Worm (Caenorhabditis elegans) whole organism, midembryonic: ENCODE data around the gene let-92.

Experiments
- T22C8.4 ChIP-seq: fragments of 200-800 bp; sonication (Bioruptor generic); IDR thresholded peaks from 2 replicates; pipeline ENCODE4 v1.3.6; 2022; ENCODE audit warnings: missing genetic modification characterization, missing compliant biosample characterization
- cog-1 ChIP-seq: sonication (generic microtip); optimal IDR thresholded peaks from 2 replicates; lab custom pipeline; 2016; ENCODE audit warnings: missing genetic modification characterization, missing compliant biosample characterization
- flt-1 ChIP-seq: fragments of 200-800 bp; sonication (Bioruptor generic); IDR thresholded peaks from 2 replicates; pipeline ENCODE4 v1.3.6; 2022; ENCODE audit warnings: missing genetic modification characterization, missing compliant biosample characterization
- klf-2 ChIP-seq: fragments of 200-800 bp; sonication (Bioruptor generic); conservative IDR thresholded peaks from 2 replicates; pipeline ENCODE4 v1.3.6; 2022; ENCODE audit warnings: missing genetic modification reagents, missing genetic modification characterization, missing compliant biosample characterization
- med-1 ChIP-seq: sonication (generic microtip); optimal IDR thresholded peaks from 2 replicates; lab custom pipeline; 2017; ENCODE audit warnings: missing genetic modification characterization, mild to moderate bottlenecking, missing compliant biosample characterization, antibody characterized with exemption, missing genetic modification reagents; ENCODE audit not compliant: insufficient read depth
- ref-1 ChIP-seq: fragments of 200-800 bp; sonication (Bioruptor generic); conservative IDR thresholded peaks from 2 replicates; pipeline ENCODE4 v1.3.6; 2022; ENCODE audit warnings: missing genetic modification reagents, missing genetic modification characterization, missing compliant biosample characterization
- tab-1 ChIP-seq: fragments of 200-800 bp; sonication (Bioruptor generic); IDR thresholded peaks from 2 replicates; pipeline ENCODE4 v1.3.6; 2022; ENCODE audit warnings: missing genetic modification characterization, missing compliant biosample characterization
- ztf-23 ChIP-seq: fragments of 200-800 bp; sonication (Bioruptor generic); IDR thresholded peaks from 2 replicates; pipeline ENCODE4 v1.3.6; 2022; ENCODE audit warnings: missing genetic modification reagents, missing genetic modification characterization, missing compliant biosample characterization
- ztf-29 ChIP-seq: fragments of 200-800 bp; sonication (Bioruptor generic); IDR thresholded peaks from 2 replicates; pipeline ENCODE4 v1.3.6; 2022; ENCODE audit warnings: missing genetic modification reagents, missing genetic modification characterization, missing compliant biosample characterization

let-92 gene

ce11 chrIV:11858142-11858541 lies at the start of gene let-92:
Gene let-92 (plus strand): TSS chrIV:11858442.
- no peak for TF ChIP-seq ref-1 (GFP tag; lab: Robert Waterston, UW)
- TF ChIP-seq ztf-23 (GFP tag; lab: Robert Waterston, UW), result no peak
- TF ChIP-seq flt-1 (GFP tag; lab: Robert Waterston, UW), result no peak
- TF ChIP-seq med-1, result no peak
- no peak for TF ChIP-seq ztf-29 (GFP tag; lab: Robert Waterston, UW)
- TF ChIP-seq klf-2 (GFP tag; lab: Robert Waterston, UW), result no peak
- TF ChIP-seq tab-1 (GFP tag; lab: Robert Waterston, UW), result no peak
- TF ChIP-seq cog-1, result no peak
- TF ChIP-seq T22C8.4 (GFP tag; lab: Robert Waterston, UW), result no peak

- no peak for TF ChIP-seq ref-1 (GFP tag; lab: Robert Waterston, UW)
- TF ChIP-seq ztf-23 (GFP tag; lab: Robert Waterston, UW), result no peak
- no peak for TF ChIP-seq tab-1 (GFP tag; lab: Robert Waterston, UW)
- TF ChIP-seq ztf-29 (GFP tag; lab: Robert Waterston, UW), result no peak
- TF ChIP-seq cog-1, result no peak
- TF ChIP-seq flt-1 (GFP tag; lab: Robert Waterston, UW), result no peak
- TF ChIP-seq T22C8.4 (GFP tag; lab: Robert Waterston, UW), result no peak
- TF ChIP-seq med-1, result no peak
- no peak for TF ChIP-seq klf-2 (GFP tag; lab: Robert Waterston, UW)
These were observed 49.2 kb upstream of the let-92 start for ce11 chrIV:11809047-11809446.

ce11 chrIV:11809708-11810114 lies 48.5 kb upstream of the let-92 start:
- TF ChIP-seq tab-1 (GFP tag; lab: Robert Waterston, UW) (no peak), ztf-29 (GFP tag; lab: Robert Waterston, UW) (no peak), ref-1 (GFP tag; lab: Robert Waterston, UW) (no peak), klf-2 (GFP tag; lab: Robert Waterston, UW) (no peak), T22C8.4 (GFP tag; lab: Robert Waterston, UW) (no peak), med-1 (no peak), ztf-23 (GFP tag; lab: Robert Waterston, UW) (no peak), flt-1 (GFP tag; lab: Robert Waterston, UW) (0 out of 2 replicates have a peak, but pooled peaks have one; percentile 10), cog-1 (peak; percentile 31)

- TF ChIP-seq flt-1 (GFP tag; lab: Robert Waterston, UW) (no peak), med-1 (no peak), T22C8.4 (GFP tag; lab: Robert Waterston, UW) (no peak), ztf-23 (GFP tag; lab: Robert Waterston, UW) (no peak), ref-1 (GFP tag; lab: Robert Waterston, UW) (no peak), cog-1 (no peak), tab-1 (GFP tag; lab: Robert Waterston, UW) (no peak), klf-2 (GFP tag; lab: Robert Waterston, UW) (no peak), ztf-29 (GFP tag; lab: Robert Waterston, UW) (no peak)
These were observed 46.2 kb upstream of the let-92 start for ce11 chrIV:11812017-11812416.

ce11 chrIV:11813901-11814300 lies 44.3 kb upstream of the let-92 start, which contains the start of gene M117.1:
Gene M117.1 (plus strand): TSS chrIV:11814247.
- TF ChIP-seq flt-1 (GFP tag; lab: Robert Waterston, UW) (no peak), klf-2 (GFP tag; lab: Robert Waterston, UW) (no peak), ztf-23 (GFP tag; lab: Robert Waterston, UW) (no peak), tab-1 (GFP tag; lab: Robert Waterston, UW) (no peak), ztf-29 (GFP tag; lab: Robert Waterston, UW) (no peak), ref-1 (GFP tag; lab: Robert Waterston, UW) (no peak), cog-1 (no peak), med-1 (no peak), T22C8.4 (GFP tag; lab: Robert Waterston, UW) (no peak)

ce11 chrIV:11820067-11820913 lies 38.0 kb upstream of the let-92 start:
- no peak for TF ChIP-seq klf-2 (GFP tag; lab: Robert Waterston, UW)
- TF ChIP-seq ztf-23 (GFP tag; lab: Robert Waterston, UW), result no peak
- no peak for TF ChIP-seq ref-1 (GFP tag; lab: Robert Waterston, UW)
- TF ChIP-seq flt-1 (GFP tag; lab: Robert Waterston, UW), result no peak
- no peak for TF ChIP-seq T22C8.4 (GFP tag; lab: Robert Waterston, UW)
- TF ChIP-seq tab-1 (GFP tag; lab: Robert Waterston, UW), result no peak
- no peak for TF ChIP-seq ztf-29 (GFP tag; lab: Robert Waterston, UW)
- TF ChIP-seq cog-1, result no peak
- TF ChIP-seq med-1, result no peak

- TF ChIP-seq ztf-23 (GFP tag; lab: Robert Waterston, UW), result no peak
- peak; percentile 73 for TF ChIP-seq T22C8.4 (GFP tag; lab: Robert Waterston, UW)
- peak; percentile 56 for TF ChIP-seq cog-1
- TF ChIP-seq flt-1 (GFP tag; lab: Robert Waterston, UW), result 0 out of 2 replicates have a peak, but pooled peaks have one; percentile 11
These were observed 36.5 kb upstream of the let-92 start, which contains the start of the genes par-5 and M117.3 for ce11 chrIV:11821591-11822361. Gene par-5 (minus strand): TSS chrIV:11821924. Gene M117.3 (plus strand): TSS chrIV:11822206.

ce11 chrIV:11822454-11822853 lies 35.8 kb upstream of the let-92 start:
- no peak for TF ChIP-seq ztf-29 (GFP tag; lab: Robert Waterston, UW)
- TF ChIP-seq T22C8.4 (GFP tag; lab: Robert Waterston, UW), result no peak
- TF ChIP-seq cog-1, result no peak
- no peak for TF ChIP-seq klf-2 (GFP tag; lab: Robert Waterston, UW)
- TF ChIP-seq tab-1 (GFP tag; lab: Robert Waterston, UW), result no peak
- TF ChIP-seq ref-1 (GFP tag; lab: Robert Waterston, UW), result no peak
